Worm (Caenorhabditis elegans): ENCODE results near the gene malt-1.
"Not testable (repeated sequence)": the region's sequence is repeated elsewhere in the genome, so short reads cannot be mapped to it uniquely, and the experiment has no call there.

malt-1 gene

ce11 chrII:6995583-6995982 lies 44.5 kb upstream of the malt-1 start:
- no peak for TF ChIP-seq jun-1 (tag; optimal IDR thresholded peaks at IDR 0.05)
- no peak for TF ChIP-seq nhr-11 (tag; optimal IDR thresholded peaks at IDR 0.05)

- peak; percentile 87 for TF ChIP-seq fkh-10 (GFP tag; optimal IDR thresholded peaks at IDR 0.05)
- TF ChIP-seq nfya-1 (tag; optimal IDR thresholded peaks at IDR 0.05; ENCODE audit: insufficient read depth) = peak; percentile 44
- TF ChIP-seq lin-39 (tag; optimal IDR thresholded peaks at IDR 0.05) = no peak
These were observed 43.6 kb upstream of the malt-1 start, which contains the start of gene unc-104 for ce11 chrII:6994677-6995076. unc-104 (plus strand) TSS chrII:6994987.

ce11 chrII:6992949-6993348 lies 41.8 kb upstream of the malt-1 start:
- TF ChIP-seq ceh-28 (tag; optimal IDR thresholded peaks at IDR 0.05) (peak; percentile 18), hmg-11 (tag; optimal IDR thresholded peaks at IDR 0.05) (peak; percentile 11), egl-27 (tag; optimal IDR thresholded peaks at IDR 0.05) (no peak), fkh-10 (GFP tag; optimal IDR thresholded peaks at IDR 0.05) (peak; percentile 94), unc-62 (GFP tag; optimal IDR thresholded peaks at IDR 0.05) (peak; percentile 12), lin-39 (tag; optimal IDR thresholded peaks at IDR 0.05) (peak; percentile 60), nfya-1 (tag; optimal IDR thresholded peaks at IDR 0.05; ENCODE audit: insufficient read depth) (peak; percentile 88), snpc-4 (tag; optimal IDR thresholded peaks at IDR 0.05) (no peak), lin-15B (tag; optimal IDR thresholded peaks at IDR 0.05) (peak; percentile 1), egl-5 (tag; optimal IDR thresholded peaks at IDR 0.05) (peak; percentile 36), lsy-12 (tag; optimal IDR thresholded peaks at IDR 0.05) (peak; percentile 15)

ce11 chrII:6989830-6990287 lies 38.8 kb upstream of the malt-1 start, which contains the start of gene C15F1.1:
C15F1.1 (plus strand) TSS chrII:6989880.
- TF ChIP-seq lsy-12 (tag; optimal IDR thresholded peaks at IDR 0.05) (no peak), elt-3 (tag; optimal IDR thresholded peaks at IDR 0.05) (no peak), zag-1 (tag; optimal IDR thresholded peaks at IDR 0.05) (no peak), nhr-23 (tag; optimal IDR thresholded peaks at IDR 0.05) (no peak), snpc-4 (tag; optimal IDR thresholded peaks at IDR 0.05) (peak; percentile 77)

- no peak for TF ChIP-seq nhr-11 (tag; optimal IDR thresholded peaks at IDR 0.05)
- no peak for TF ChIP-seq hmg-11 (tag; optimal IDR thresholded peaks at IDR 0.05)
- no peak for TF ChIP-seq tbx-2 (tag; optimal IDR thresholded peaks at IDR 0.05)
These were observed 28.5 kb upstream of the malt-1 start, which contains the start of gene C15F1.2 for ce11 chrII:6979646-6980045. C15F1.2 (plus strand) TSS chrII:6979953.

- TF ChIP-seq nhr-23 (tag; optimal IDR thresholded peaks at IDR 0.05) (peak; percentile 73), nhr-28 (tag; optimal IDR thresholded peaks at IDR 0.05) (no peak)
These were observed 27.8 kb upstream of the malt-1 start for ce11 chrII:6978908-6979307.

ce11 chrII:6977732-6978131 lies 26.6 kb upstream of the malt-1 start, which contains the start of gene C15F1.8:
C15F1.8 (minus strand) TSS chrII:6977832.
- TF ChIP-seq ceh-16, elt-3, nhr-11 (tag; optimal IDR thresholded peaks at IDR 0.05): not testable (repeated sequence)

- TF ChIP-seq nhr-11 (tag; optimal IDR thresholded peaks at IDR 0.05) (no peak), ceh-9 (tag; optimal IDR thresholded peaks at IDR 0.05) (no peak)
These were observed 24.6 kb upstream of the malt-1 start for ce11 chrII:6975725-6976124.

- TF ChIP-seq mml-1 (tag; optimal IDR thresholded peaks at IDR 0.05) = no peak
- TF ChIP-seq lin-15B (tag; optimal IDR thresholded peaks at IDR 0.05) = peak; percentile 50
- TF ChIP-seq hmg-11 (tag; optimal IDR thresholded peaks at IDR 0.05) = peak; percentile 43
- peak; percentile 35 for TF ChIP-seq R02D3.7 (tag; optimal IDR thresholded peaks at IDR 0.05)
- TF ChIP-seq mdl-1 (tag; optimal IDR thresholded peaks at IDR 0.05) = no peak
- TF ChIP-seq nfya-1 (tag; optimal IDR thresholded peaks at IDR 0.05; ENCODE audit: insufficient read depth) = peak; percentile 79
- TF ChIP-seq daf-12 (tag; optimal IDR thresholded peaks at IDR 0.05) = no peak
- no peak for TF ChIP-seq ztf-4 (tag; optimal IDR thresholded peaks at IDR 0.05)
- no peak for TF ChIP-seq pqm-1 (tag; optimal IDR thresholded peaks at IDR 0.05)
- peak; percentile 48 for TF ChIP-seq snpc-4 (tag; optimal IDR thresholded peaks at IDR 0.05)
- TF ChIP-seq nhr-12 (tag; optimal IDR thresholded peaks at IDR 0.05) = no peak
- TF ChIP-seq elt-2 (tag; optimal IDR thresholded peaks at IDR 0.05) = no peak
- TF ChIP-seq fkh-10 (GFP tag; optimal IDR thresholded peaks at IDR 0.05) = no peak
- no peak for TF ChIP-seq egl-27 (tag; optimal IDR thresholded peaks at IDR 0.05)
- no peak for TF ChIP-seq ceh-28 (tag; optimal IDR thresholded peaks at IDR 0.05)
- TF ChIP-seq nhr-25 (tag; optimal IDR thresholded peaks at IDR 0.05) = no peak
- TF ChIP-seq nhr-23 (tag; optimal IDR thresholded peaks at IDR 0.05) = peak; percentile 1
- TF ChIP-seq ceh-16 (tag; optimal IDR thresholded peaks at IDR 0.05) = no peak
- no peak for TF ChIP-seq nhr-43 (tag; optimal IDR thresholded peaks at IDR 0.05; ENCODE audit: poor library complexity, severe bottlenecking)
- TF ChIP-seq tbx-2 (tag; optimal IDR thresholded peaks at IDR 0.05) = no peak
- peak; percentile 78 for TF ChIP-seq pha-4 (tag; optimal IDR thresholded peaks at IDR 0.05)
- no peak for TF ChIP-seq lin-39 (tag; optimal IDR thresholded peaks at IDR 0.05)
- peak; percentile 29 for TF ChIP-seq skn-1 (tag; optimal IDR thresholded peaks at IDR 0.05)
These were observed 22.9 kb upstream of the malt-1 start for ce11 chrII:6974011-6974410.
